Fruit fly (Drosophila melanogaster): ENCODE measurements around the gene mRpL27.

mRpL27 gene

DNA sequence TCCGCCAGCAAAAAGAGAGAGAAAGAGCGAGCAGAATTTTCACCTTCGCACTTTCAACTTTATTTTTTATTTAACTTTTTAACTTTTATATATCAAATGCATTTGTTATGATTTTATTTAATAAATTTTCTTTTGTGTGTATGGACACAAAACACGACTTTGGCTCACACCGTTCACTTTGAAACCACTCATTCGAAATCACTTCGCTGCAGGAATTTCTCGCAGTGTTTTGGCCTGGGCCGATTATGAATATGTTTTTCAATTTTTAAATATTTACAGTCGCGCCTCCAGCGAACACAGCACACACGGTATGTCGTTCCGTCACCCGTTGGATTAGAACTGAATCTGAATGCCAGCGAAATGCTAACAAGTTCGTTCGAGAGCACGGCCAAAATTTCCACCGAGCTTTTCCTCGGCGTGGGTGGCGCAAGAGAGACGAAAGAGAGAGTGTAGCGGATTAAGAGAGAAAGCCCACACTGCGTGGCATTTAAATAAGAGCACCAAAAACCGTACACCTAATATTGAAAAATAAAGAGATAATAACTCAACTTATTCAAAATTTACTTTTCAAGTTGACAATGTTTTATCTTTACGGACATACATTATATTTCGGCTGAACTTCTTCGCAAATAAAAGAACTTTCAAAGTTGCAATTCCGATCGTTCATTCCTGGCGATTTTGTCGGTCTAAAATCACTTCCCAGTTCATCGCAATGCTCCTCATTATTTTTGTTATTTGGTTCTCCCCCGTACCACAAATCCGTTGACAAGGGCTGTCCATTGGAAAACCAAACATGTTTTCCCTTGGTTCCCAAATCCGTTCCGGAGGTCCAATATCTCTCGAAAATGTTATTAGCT lies 18.3 kb downstream of the mRpL27 start, which contains the start of gene CG15431:
Gene CG15431, minus strand, starts transcription at position 402 of the 857 bp plus-strand sequence.
- no peak for TF ChIP-seq CG17801 (GFP tag; optimal IDR thresholded peaks at IDR 0.05; ENCODE audit: partially characterized antibody)

DNA sequence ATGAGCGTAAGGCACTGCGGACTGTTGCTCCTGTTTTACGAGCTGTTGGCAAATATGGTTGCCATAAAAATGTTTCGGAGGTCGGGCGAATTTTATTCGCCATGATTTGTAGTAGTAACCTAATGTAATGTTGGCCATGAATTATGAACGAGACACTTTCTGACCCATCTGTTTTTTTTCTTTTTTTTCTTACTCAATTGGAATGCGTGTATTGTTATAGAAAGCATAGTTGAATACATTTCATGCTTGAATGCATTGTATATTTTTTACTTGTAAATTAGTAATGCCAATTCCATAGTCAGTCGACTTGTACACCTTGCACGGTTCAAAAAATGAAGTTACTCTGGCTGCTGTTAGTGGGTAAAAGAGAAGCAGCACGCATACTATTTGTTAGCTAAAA lies 22.0 kb downstream of the mRpL27 start, which contains the start of gene CG43056:
Gene CG43056, plus strand, starts transcription at position 301 of the 400 bp plus-strand sequence.
- no peak for TF ChIP-seq CG17801 (GFP tag; optimal IDR thresholded peaks at IDR 0.05; ENCODE audit: partially characterized antibody)

DNA sequence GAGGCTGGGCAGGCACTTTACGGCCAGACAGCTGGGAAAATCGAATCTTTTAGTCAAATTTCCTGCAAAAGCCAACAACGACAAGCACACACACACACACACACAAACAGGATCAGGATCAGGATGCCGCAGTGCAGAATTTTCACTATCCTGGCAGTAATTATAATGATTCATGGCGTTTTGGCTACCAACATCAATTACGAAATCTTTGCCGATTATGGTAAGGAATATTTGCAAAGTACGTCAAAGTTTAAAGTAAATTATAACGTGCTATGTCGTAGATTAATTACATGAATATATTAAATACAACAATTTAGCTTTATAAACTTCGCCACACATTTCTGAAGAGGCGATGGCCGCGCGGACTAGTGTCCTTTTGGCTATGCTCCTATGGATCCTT lies 25.8 kb downstream of the mRpL27 start, which contains the start of the genes CG34177 and CG34178:
Gene CG34177, plus strand, starts transcription at position 301 of the 400 bp plus-strand sequence.
Gene CG34178, plus strand, starts transcription at position 301 of the 400 bp plus-strand sequence.
- TF ChIP-seq CG17801 (GFP tag; optimal IDR thresholded peaks at IDR 0.05; ENCODE audit: partially characterized antibody) = no peak

DNA sequence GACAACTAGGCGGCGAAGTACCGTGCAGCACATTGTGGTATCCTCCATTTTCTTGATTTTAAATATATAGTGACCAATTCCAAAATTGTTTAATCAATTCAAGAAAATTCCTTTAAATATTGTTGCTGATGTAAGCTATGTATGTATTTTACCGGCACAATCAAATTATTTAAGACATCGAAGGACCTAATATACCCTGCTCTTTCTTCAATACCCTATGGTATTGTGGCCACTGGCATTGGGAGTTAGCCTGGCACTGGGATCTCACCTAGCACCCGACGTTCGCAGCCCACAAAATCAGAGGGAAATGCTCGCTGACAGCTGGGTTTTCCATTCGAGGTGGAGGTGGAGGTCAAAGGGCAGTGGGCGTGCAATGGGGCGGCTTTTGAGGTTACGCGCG lies 37.3 kb downstream of the mRpL27 start:
- TF ChIP-seq CG17801 (GFP tag; optimal IDR thresholded peaks at IDR 0.05; ENCODE audit: partially characterized antibody) = no peak

DNA sequence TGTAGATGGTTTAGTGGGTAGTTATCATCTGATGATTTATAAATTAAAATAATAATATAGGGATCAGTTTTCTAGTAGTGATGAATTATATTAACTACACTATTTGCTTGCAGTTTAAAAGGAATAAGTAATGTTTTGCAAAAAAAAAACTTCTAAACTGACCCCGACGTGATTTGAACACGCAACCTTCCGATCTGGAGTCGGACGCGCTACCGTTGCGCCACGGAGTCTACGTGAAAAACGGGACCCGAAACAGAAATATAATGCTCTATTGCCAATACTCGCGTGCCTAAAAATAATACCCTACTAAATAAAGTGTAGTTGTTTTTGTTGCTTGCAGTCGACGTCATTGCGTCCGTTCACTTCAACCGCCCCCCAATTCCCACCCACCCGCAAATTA lies 40.6 kb downstream of the mRpL27 start:
- no peak for TF ChIP-seq CG17801 (GFP tag; optimal IDR thresholded peaks at IDR 0.05; ENCODE audit: partially characterized antibody)

DNA sequence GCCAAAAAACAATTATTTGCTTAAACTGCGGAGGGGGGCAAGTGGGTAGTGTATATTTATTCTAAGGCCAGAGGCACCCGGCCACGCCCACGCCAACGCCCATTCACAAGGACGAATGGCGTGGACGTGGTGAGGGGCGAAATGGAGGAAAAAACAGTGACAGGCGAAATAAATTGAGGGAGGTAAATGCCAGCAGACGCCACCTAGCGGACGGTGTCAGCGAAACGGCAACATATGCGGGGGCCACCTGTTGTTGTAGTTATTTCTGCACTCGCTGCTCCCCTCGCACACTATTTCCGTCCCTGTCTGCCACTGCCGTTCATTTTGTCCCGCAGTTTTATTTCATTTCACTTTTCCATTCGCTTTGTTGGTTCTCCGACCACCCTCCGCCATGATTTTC lies 41.5 kb downstream of the mRpL27 start:
- no peak for TF ChIP-seq CG17801 (GFP tag; optimal IDR thresholded peaks at IDR 0.05; ENCODE audit: partially characterized antibody)

DNA sequence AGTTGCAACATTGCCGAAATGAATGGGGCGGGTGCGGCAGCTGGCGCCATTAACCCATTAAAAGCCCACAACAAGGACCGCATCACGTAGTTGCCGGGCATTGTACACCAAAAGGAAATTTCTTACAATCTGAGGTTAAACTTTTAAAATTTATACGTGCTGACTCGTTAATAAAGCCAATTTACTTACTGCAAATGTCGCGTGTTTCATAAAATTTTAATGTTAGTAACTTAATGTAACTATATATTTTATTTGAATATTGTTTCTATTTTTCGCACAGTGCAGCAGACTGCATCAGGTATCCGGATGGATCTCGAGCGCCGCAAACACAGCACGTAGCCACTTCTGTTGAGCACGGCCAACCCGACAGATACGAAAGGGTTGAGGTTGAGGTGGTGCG lies 42.5 kb downstream of the mRpL27 start:
- TF ChIP-seq CG17801 (GFP tag; optimal IDR thresholded peaks at IDR 0.05; ENCODE audit: partially characterized antibody) = no peak

DNA sequence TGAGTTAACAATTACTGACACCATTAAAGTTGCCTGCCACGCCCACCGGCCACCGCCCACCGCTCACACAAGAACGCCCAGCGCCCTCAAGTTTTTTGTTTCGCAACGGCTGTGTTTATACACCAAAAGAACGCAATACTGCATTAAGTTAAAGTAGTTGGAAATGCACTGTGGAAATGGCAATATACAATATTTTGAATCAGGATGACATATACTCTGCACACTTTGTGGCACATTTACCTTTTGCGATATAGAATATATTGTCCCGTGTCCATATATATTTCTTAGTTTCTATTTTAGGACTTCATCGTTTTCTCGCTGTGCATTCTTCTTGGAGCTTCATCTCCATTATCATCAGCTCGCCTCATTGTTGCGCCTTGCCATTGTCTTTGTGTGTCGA lies 43.3 kb downstream of the mRpL27 start:
- TF ChIP-seq CG17801 (GFP tag; optimal IDR thresholded peaks at IDR 0.05; ENCODE audit: partially characterized antibody) = no peak

DNA sequence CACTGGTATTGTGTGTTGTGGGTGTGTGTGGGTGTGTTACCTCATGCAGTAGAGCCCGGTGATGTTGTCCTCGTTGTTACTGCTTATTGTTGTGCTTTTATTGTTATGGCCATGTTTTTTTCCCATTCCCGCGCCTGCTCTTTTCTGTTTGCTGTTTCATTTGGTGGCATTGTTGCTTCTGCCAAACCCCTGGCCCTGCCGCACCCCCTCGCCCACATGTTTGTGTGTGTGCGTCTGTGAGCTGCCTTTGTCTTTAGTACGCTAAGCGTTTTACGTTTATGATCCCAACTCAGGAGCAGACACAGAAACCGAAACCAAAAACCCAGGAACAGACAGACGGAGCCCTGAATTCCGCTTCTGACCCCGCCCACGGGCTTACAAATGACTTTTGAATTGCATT lies 45.4 kb downstream of the mRpL27 start:
- TF ChIP-seq CG17801 (GFP tag; optimal IDR thresholded peaks at IDR 0.05; ENCODE audit: partially characterized antibody) = no peak

DNA sequence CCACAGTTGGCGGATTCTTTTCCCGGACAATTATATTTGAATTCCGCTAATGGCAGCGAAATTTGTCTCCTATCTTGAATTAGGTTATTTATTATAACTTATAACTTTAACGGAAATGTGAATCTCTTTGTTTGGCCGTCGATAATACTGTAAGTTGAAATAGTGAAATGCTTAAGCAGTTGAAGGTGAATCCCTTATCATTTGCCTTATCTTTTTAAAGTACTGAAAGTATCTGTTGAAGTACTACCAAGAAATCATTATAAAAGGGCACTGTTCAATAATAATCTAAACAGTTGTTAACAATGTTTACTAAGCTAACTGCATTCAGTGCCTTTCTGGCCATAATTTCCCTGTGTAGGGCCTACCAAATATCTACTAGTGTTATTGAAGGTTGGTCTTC lies 48.6 kb downstream of the mRpL27 start, which contains the start of gene CG43055:
Gene CG43055, plus strand, starts transcription at position 301 of the 400 bp plus-strand sequence.
- no peak for TF ChIP-seq CG17801 (GFP tag; optimal IDR thresholded peaks at IDR 0.05; ENCODE audit: partially characterized antibody)
